Fruit fly (Drosophila melanogaster): ENCODE results near the gene mTerf5.

mTerf5 gene

dm6 chr3R:18220211-18220749 is 3.2 kb downstream of the mTerf5 start, which contains the start of the genes CG7988 and CG7183 (continued):
- TF ChIP-seq grn (GFP tag; optimal IDR thresholded peaks at IDR 0.05) (no peak), CG31224 (GFP tag; IDR thresholded peaks at IDR 0.05) (peak; percentile 95), Atf6 (GFP tag; IDR thresholded peaks at IDR 0.05) (peak; percentile 97), Elba2 (GFP tag; optimal IDR thresholded peaks at IDR 0.05) (peak; percentile 93), Poxn (GFP tag; IDR thresholded peaks at IDR 0.05) (peak; percentile 92), Xbp1 (GFP tag; optimal IDR thresholded peaks at IDR 0.05) (peak; percentile 98), CG3726 (GFP tag; IDR thresholded peaks at IDR 0.05) (peak; percentile 98), Dbx (GFP tag; IDR thresholded peaks at IDR 0.05) (peak; percentile 98), eve (GFP tag; optimal IDR thresholded peaks at IDR 0.05) (peak in 1 of 2 experiments; percentile 70), Stat92E (GFP tag; optimal IDR thresholded peaks at IDR 0.05) (peak in 1 of 3 experiments; percentile 93), ac (GFP tag; optimal IDR thresholded peaks at IDR 0.05) (peak; percentile 79), CG10654 (GFP tag; optimal IDR thresholded peaks at IDR 0.05) (peak; percentile 97), trem (tag; optimal IDR thresholded peaks at IDR 0.05) (peak; percentile 97), corto (GFP tag; optimal IDR thresholded peaks at IDR 0.05) (no peak)

- TF ChIP-seq Lim3 (GFP tag; IDR thresholded peaks at IDR 0.05) = no peak
- TF ChIP-seq CG17385 (GFP tag; optimal IDR thresholded peaks at IDR 0.05) = peak; percentile 53
- no peak for TF ChIP-seq CG9932 (GFP tag; IDR thresholded peaks at IDR 0.05)
- no peak for TF ChIP-seq zfh2 (GFP tag; optimal IDR thresholded peaks at IDR 0.05)
- peak; percentile 95 for TF ChIP-seq Ets65A (GFP tag)
- 0 out of 2 replicates have a peak, but pooled peaks have one; percentile 36 for TF ChIP-seq MBD-R2 (GFP tag; IDR thresholded peaks at IDR 0.05)
- TF ChIP-seq Oaz (GFP tag; IDR thresholded peaks at IDR 0.05) = no peak
- TF ChIP-seq Lpt (GFP tag; optimal IDR thresholded peaks at IDR 0.05) = no peak
- TF ChIP-seq Dip3 (GFP tag; optimal IDR thresholded peaks at IDR 0.05) = no peak
- no peak for TF ChIP-seq chm (GFP tag; IDR thresholded peaks at IDR 0.05)
- TF ChIP-seq CG2199 (GFP tag; IDR thresholded peaks at IDR 0.05) = no peak
- TF ChIP-seq Abd-B (GFP tag; optimal IDR thresholded peaks at IDR 0.05) = no peak
- no peak for TF ChIP-seq CG12219 (GFP tag; optimal IDR thresholded peaks at IDR 0.05)
- peak; percentile 56; the same call in 1 of the 2 replicates for TF ChIP-seq Bgb (GFP tag; IDR thresholded peaks at IDR 0.05; ENCODE audit: partially characterized antibody)
- no peak for TF ChIP-seq schlank (tag; optimal IDR thresholded peaks at IDR 0.05)
- no peak for TF ChIP-seq ssp (GFP tag; IDR thresholded peaks at IDR 0.05)
- no peak for TF ChIP-seq Hr51 (GFP tag; optimal IDR thresholded peaks at IDR 0.05)
- no peak for TF ChIP-seq CG5245 (GFP tag; optimal IDR thresholded peaks at IDR 0.05)
- no peak for TF ChIP-seq CG7357 (GFP tag; IDR thresholded peaks at IDR 0.05)
- no peak for TF ChIP-seq run (tag; optimal IDR thresholded peaks at IDR 0.05)
- TF ChIP-seq mam (GFP tag; optimal IDR thresholded peaks at IDR 0.05) = no peak
- no peak for TF ChIP-seq CG18619 (GFP tag; optimal IDR thresholded peaks at IDR 0.05)
- no peak for TF ChIP-seq Taf1 (GFP tag; IDR thresholded peaks at IDR 0.05)
- TF ChIP-seq CG11398 (GFP tag; optimal IDR thresholded peaks at IDR 0.05) = no peak
- TF ChIP-seq CG34224 (GFP tag; IDR thresholded peaks at IDR 0.05; ENCODE audit: partially characterized antibody) = no peak; the same call in 2 of the 3 replicates
- TF ChIP-seq sug (tag; optimal IDR thresholded peaks at IDR 0.05) = no peak
- no peak for TF ChIP-seq CG13123 (GFP tag; optimal IDR thresholded peaks at IDR 0.05)
- TF ChIP-seq CG8478 (optimal IDR thresholded peaks at IDR 0.05) = no peak
- no peak for TF ChIP-seq Hr39 (optimal IDR thresholded peaks at IDR 0.05)
- peak; percentile 67; the same call in 1 of the 2 replicates for TF ChIP-seq amos (GFP tag; IDR thresholded peaks at IDR 0.05; ENCODE audit: partially characterized antibody)
- TF ChIP-seq sens-2 (GFP tag; IDR thresholded peaks at IDR 0.05) = no peak
- no peak for TF ChIP-seq CkIIα-i1 (GFP tag; IDR thresholded peaks at IDR 0.05)
- TF ChIP-seq bowl (GFP tag; IDR thresholded peaks at IDR 0.05) = no peak
- peak; percentile 10 for TF ChIP-seq MESR4 (GFP tag; optimal IDR thresholded peaks at IDR 0.05)
- no peak for TF ChIP-seq sisA (GFP tag; IDR thresholded peaks at IDR 0.05)
- TF ChIP-seq al (GFP tag; IDR thresholded peaks at IDR 0.05) = no peak
- TF ChIP-seq Optix (GFP tag; IDR thresholded peaks at IDR 0.05) = no peak
- TF ChIP-seq CG17612 (GFP tag; IDR thresholded peaks at IDR 0.05) = no peak
These were observed 7.6 kb downstream of the mTerf5 start, which contains the start of gene CG14314 for dm6 chr3R:18215900-18216299. TSS of gene CG14314 (plus strand) at chr3R:18216142.
